Worm (Caenorhabditis elegans): ENCODE data around the gene pqn-75.

The pqn-75 gene

ce11 chrIV:4093087-4093486 is 21.0 kb downstream of the pqn-75 start (continued):
- TF ChIP-seq ceh-20 (GFP tag; IDR thresholded peaks at IDR 0.05) (peak; percentile 63; the same call in 1 of the 2 replicates), F37D6.2 (tag; optimal IDR thresholded peaks at IDR 0.05) (peak; percentile 53), pha-4 (GFP tag; IDR thresholded peaks at IDR 0.05) (peak; percentile 72), pha-4 (tag; optimal IDR thresholded peaks at IDR 0.05) (no peak), mep-1 (tag; optimal IDR thresholded peaks at IDR 0.05) (peak; percentile 75), lsy-2 (tag; optimal IDR thresholded peaks at IDR 0.05) (peak in 1 of 2 experiments; percentile 69), duxl-1 (tag; optimal IDR thresholded peaks at IDR 0.05; ENCODE audit: poor library complexity) (peak; percentile 57), nhr-102 (tag; optimal IDR thresholded peaks at IDR 0.05) (peak; percentile 33), nhr-237 (tag; optimal IDR thresholded peaks at IDR 0.05) (no peak), zip-11 (GFP tag; IDR thresholded peaks at IDR 0.05) (no peak), dmd-6 (GFP tag; IDR thresholded peaks at IDR 0.05) (peak; percentile 75), lin-13 (GFP tag; optimal IDR thresholded peaks at IDR 0.05) (no peak), gei-8 (GFP tag; optimal IDR thresholded peaks at IDR 0.05) (no peak), spr-3 (GFP tag; optimal IDR thresholded peaks at IDR 0.05) (no peak), dmd-8 (GFP tag; IDR thresholded peaks at IDR 0.05) (no peak), hlh-11 (tag; optimal IDR thresholded peaks at IDR 0.05) (peak; percentile 90), dve-1 (tag; optimal IDR thresholded peaks at IDR 0.05; ENCODE audit: insufficient read depth) (peak; percentile 89), egl-43 (GFP tag; IDR thresholded peaks at IDR 0.05) (peak; percentile 46; the same call in 1 of the 2 replicates), F44E2.7 (GFP tag; IDR thresholded peaks at IDR 0.05) (no peak), F26F4.8 (GFP tag; conservative IDR thresholded peaks at IDR 0.05) (no peak), mdt-29 (GFP tag; IDR thresholded peaks at IDR 0.05) (no peak), fkh-10 (GFP tag; optimal IDR thresholded peaks at IDR 0.05) (no peak)

- no peak for TF ChIP-seq nhr-76 (tag; optimal IDR thresholded peaks at IDR 0.05)
- TF ChIP-seq lsy-2 (tag; optimal IDR thresholded peaks at IDR 0.05), result peak in 1 of 2 experiments; percentile 12
- peak in 1 of 2 experiments; percentile 69 for TF ChIP-seq daf-16 (GFP tag; optimal IDR thresholded peaks at IDR 0.05)
- no peak for TF ChIP-seq daf-16 (tag; optimal IDR thresholded peaks at IDR 0.05)
- TF ChIP-seq aha-1 (tag), result peak; percentile 86
- no peak for TF ChIP-seq ZK546.5 (tag; optimal IDR thresholded peaks at IDR 0.05)
- no peak for TF ChIP-seq tra-1 (GFP tag; IDR thresholded peaks at IDR 0.05)
- no peak for TF ChIP-seq nhr-10 (tag; optimal IDR thresholded peaks at IDR 0.05)
- TF ChIP-seq hlh-11 (tag; optimal IDR thresholded peaks at IDR 0.05), result peak; percentile 16
- peak; percentile 1 for TF ChIP-seq mes-2 (tag; optimal IDR thresholded peaks at IDR 0.05; ENCODE audit: poor library complexity, severe bottlenecking)
- TF ChIP-seq ceh-20 (GFP tag; IDR thresholded peaks at IDR 0.05), result 0 out of 2 replicates have a peak, but pooled peaks have one; percentile 20
- TF ChIP-seq saeg-2 (GFP tag; IDR thresholded peaks at IDR 0.05), result no peak
Measured at ce11 chrIV:4094364-4094763, 22.2 kb downstream of the pqn-75 start.

ce11 chrIV:4096940-4097339 is 24.8 kb downstream of the pqn-75 start:
- peak; percentile 61 for TF ChIP-seq aha-1 (tag)
- TF ChIP-seq dmd-8 (GFP tag; IDR thresholded peaks at IDR 0.05), result no peak
- peak; percentile 26; the same call in 1 of the 2 replicates for TF ChIP-seq madf-9 (GFP tag; conservative IDR thresholded peaks at IDR 0.05)
- TF ChIP-seq dmd-9 (GFP tag; IDR thresholded peaks at IDR 0.05), result no peak
- TF ChIP-seq unc-39 (tag; optimal IDR thresholded peaks at IDR 0.05), result no peak

- TF ChIP-seq daf-12 (tag; optimal IDR thresholded peaks at IDR 0.05), result no peak
- TF ChIP-seq lsy-2 (tag; optimal IDR thresholded peaks at IDR 0.05), result no peak
- no peak for TF ChIP-seq jun-1 (tag; optimal IDR thresholded peaks at IDR 0.05)
- peak; percentile 45 for TF ChIP-seq hlh-30 (tag; optimal IDR thresholded peaks at IDR 0.05; ENCODE audit: insufficient read depth)
- peak in 1 of 2 experiments; percentile 95 for TF ChIP-seq daf-16 (GFP tag; optimal IDR thresholded peaks at IDR 0.05)
- TF ChIP-seq daf-16 (tag; optimal IDR thresholded peaks at IDR 0.05), result no peak
- no peak for TF ChIP-seq F26F4.8 (GFP tag; conservative IDR thresholded peaks at IDR 0.05)
Measured at ce11 chrIV:4099773-4100172, 27.6 kb downstream of the pqn-75 start.

Measured in whole organism, L4 larva.